Fruit fly (Drosophila melanogaster): ENCODE measurements around the gene Ets96B.
A peak's percentile ranks its signal among the peaks of the same experiment; 100 is the strongest.

The Ets96B gene

dm6 chr3R:24771273-24772231 lies 16.3 kb upstream of the Ets96B start, which contains the start of gene CG42331 (continued):
- TF ChIP-seq gsb (GFP tag; IDR thresholded peaks at IDR 0.05) (no peak), dm (GFP tag; optimal IDR thresholded peaks at IDR 0.05) (no peak), CG10321 (GFP tag; IDR thresholded peaks at IDR 0.05) (no peak), B-H1 (GFP tag; IDR thresholded peaks at IDR 0.05) (peak; percentile 57; the same call in 2 of the 3 replicates), CG9797 (GFP tag; optimal IDR thresholded peaks at IDR 0.05) (no peak), CG3847 (GFP tag; IDR thresholded peaks at IDR 0.05) (peak; percentile 27; the same call in 1 of the 2 replicates), CG10565 (GFP tag; optimal IDR thresholded peaks at IDR 0.05) (no peak), Gsc (GFP tag; IDR thresholded peaks at IDR 0.05) (no peak), dpn (GFP tag; optimal IDR thresholded peaks at IDR 0.05) (peak in 1 of 2 experiments; percentile 57), Awh (GFP tag; IDR thresholded peaks at IDR 0.05) (no peak), CG18262 (tag; optimal IDR thresholded peaks at IDR 0.05) (peak; percentile 55), Jarid2 (GFP tag; optimal IDR thresholded peaks at IDR 0.05) (no peak), YL-1 (GFP tag; optimal IDR thresholded peaks at IDR 0.05) (no peak), CG1792 (GFP tag; optimal IDR thresholded peaks at IDR 0.05) (peak; percentile 51), tup (GFP tag; optimal IDR thresholded peaks at IDR 0.05) (no peak), Dek (tag; optimal IDR thresholded peaks at IDR 0.05) (peak; percentile 60), tll (GFP tag; optimal IDR thresholded peaks at IDR 0.05) (no peak)

DNA sequence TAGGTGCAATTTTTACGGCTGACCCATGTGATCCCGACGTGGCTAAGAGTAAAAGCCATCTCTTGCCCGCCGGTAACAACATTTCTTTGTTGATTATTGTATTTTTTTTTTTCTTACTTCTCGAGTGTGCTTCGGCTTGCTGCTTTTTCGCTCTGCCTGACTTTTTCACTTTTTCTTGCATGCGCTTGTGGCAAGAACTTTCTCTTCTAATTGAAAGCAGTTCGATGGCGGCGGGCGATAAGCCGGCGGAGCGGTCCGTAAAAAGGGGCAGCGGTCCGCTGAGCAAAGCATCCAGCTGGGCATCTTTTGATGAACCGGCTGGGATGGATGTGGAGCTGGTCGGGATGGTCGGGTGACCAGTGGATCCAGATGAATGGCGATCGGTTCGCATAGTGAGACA lies 14.8 kb upstream of the Ets96B start:
- TF ChIP-seq Dek (tag; optimal IDR thresholded peaks at IDR 0.05), result no peak
- no peak for TF ChIP-seq Dll (GFP tag; IDR thresholded peaks at IDR 0.05; ENCODE audit: partially characterized antibody)
- no peak for TF ChIP-seq CG7556 (GFP tag; optimal IDR thresholded peaks at IDR 0.05)
- TF ChIP-seq kni (GFP tag; optimal IDR thresholded peaks at IDR 0.05), result peak; percentile 39
- TF ChIP-seq dm (GFP tag; optimal IDR thresholded peaks at IDR 0.05), result no peak
- no peak for TF ChIP-seq gsb-n (tag; optimal IDR thresholded peaks at IDR 0.05)
- TF ChIP-seq gcm (GFP tag; optimal IDR thresholded peaks at IDR 0.05), result no peak
- TF ChIP-seq B-H2 (GFP tag; optimal IDR thresholded peaks at IDR 0.05), result no peak
- peak; percentile 62 for TF ChIP-seq Ets65A (GFP tag)
- peak; percentile 84 for TF ChIP-seq Blimp-1 (GFP tag; optimal IDR thresholded peaks at IDR 0.05)
- no peak for TF ChIP-seq dpn (GFP tag; optimal IDR thresholded peaks at IDR 0.05)

DNA sequence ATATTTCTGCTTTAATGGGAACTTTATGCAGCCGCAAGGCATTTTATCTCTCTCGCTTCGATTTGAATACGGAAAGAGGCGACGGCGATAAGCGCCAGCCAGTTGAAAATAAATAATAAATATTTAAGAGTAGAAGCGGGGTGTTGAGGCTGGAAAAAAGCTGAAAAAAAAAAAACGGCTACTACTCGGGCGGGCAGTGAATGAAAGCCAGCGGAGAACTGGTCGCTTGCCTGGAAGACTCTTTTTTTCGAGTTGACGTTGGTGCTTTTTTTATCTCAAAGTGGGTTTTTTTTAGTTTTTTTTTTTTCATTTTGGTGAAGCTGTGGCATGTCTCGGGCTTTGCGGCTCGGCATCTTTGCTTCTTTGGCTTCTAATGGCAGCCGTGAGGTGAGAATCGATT lies 14.4 kb upstream of the Ets96B start:
- TF ChIP-seq sqz (GFP tag; optimal IDR thresholded peaks at IDR 0.05) (peak; percentile 58), odd (GFP tag; optimal IDR thresholded peaks at IDR 0.05) (no peak), Eip74EF (GFP tag; optimal IDR thresholded peaks at IDR 0.05) (no peak), slou (GFP tag; optimal IDR thresholded peaks at IDR 0.05) (no peak), GATAe (GFP tag; conservative IDR thresholded peaks at IDR 0.05) (no peak), abd-A (tag; optimal IDR thresholded peaks at IDR 0.05) (peak; percentile 2)

dm6 chr3R:24777101-24777500 lies 10.8 kb upstream of the Ets96B start:
- no peak for TF ChIP-seq CG6791 (GFP tag; IDR thresholded peaks at IDR 0.05; ENCODE audit: partially characterized antibody)
- no peak for TF ChIP-seq CG6854 (GFP tag; optimal IDR thresholded peaks at IDR 0.05)
- peak; percentile 9 for TF ChIP-seq Asciz (GFP tag; optimal IDR thresholded peaks at IDR 0.05)
- TF ChIP-seq oc (tag; optimal IDR thresholded peaks at IDR 0.05), result peak; percentile 51
- TF ChIP-seq GATAe (GFP tag; conservative IDR thresholded peaks at IDR 0.05), result no peak
- TF ChIP-seq tll (GFP tag; optimal IDR thresholded peaks at IDR 0.05), result no peak
- TF ChIP-seq br (optimal IDR thresholded peaks at IDR 0.05), result no peak
- TF ChIP-seq CG34224 (GFP tag; IDR thresholded peaks at IDR 0.05; ENCODE audit: partially characterized antibody), result no peak
- no peak for TF ChIP-seq CG8944 (GFP tag; optimal IDR thresholded peaks at IDR 0.05)
- no peak for TF ChIP-seq trem (tag; optimal IDR thresholded peaks at IDR 0.05)
- TF ChIP-seq Chrac-16 (GFP tag; optimal IDR thresholded peaks at IDR 0.05), result no peak
- TF ChIP-seq cg (GFP tag; optimal IDR thresholded peaks at IDR 0.05), result no peak
- no peak for TF ChIP-seq CG3726 (GFP tag; IDR thresholded peaks at IDR 0.05)
- TF ChIP-seq CG13894 (tag; optimal IDR thresholded peaks at IDR 0.05), result no peak
- no peak for TF ChIP-seq jumu (GFP tag; optimal IDR thresholded peaks at IDR 0.05)
